Worm (Caenorhabditis elegans): ENCODE data around the gene Y54H5A.2.

Gene Y54H5A.2

DNA sequence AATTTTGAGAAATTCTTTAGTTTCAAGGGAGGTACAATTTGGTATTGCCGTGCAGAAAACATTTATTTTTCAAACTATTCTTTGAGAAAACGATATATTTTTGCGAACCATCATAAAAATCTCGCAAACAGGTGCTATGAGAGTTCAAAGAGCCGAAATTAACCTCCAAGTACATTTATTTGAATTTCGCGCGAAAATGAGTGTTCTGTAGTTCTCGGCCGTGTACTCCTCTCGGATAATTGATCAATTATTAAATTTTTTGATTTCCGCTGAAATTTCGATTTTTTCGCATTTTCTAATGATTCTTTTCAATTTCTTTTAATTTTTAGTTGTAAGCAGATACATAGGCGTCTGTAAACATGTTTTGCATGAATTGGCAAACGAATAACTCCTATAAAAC is 40.8 kb upstream of the Y54H5A.2 start:
- peak; percentile 21 for TF ChIP-seq lim-6 (tag; optimal IDR thresholded peaks at IDR 0.05)
- TF ChIP-seq pha-4 (tag; optimal IDR thresholded peaks at IDR 0.05), result no peak
- TF ChIP-seq C08G9.2 (tag; optimal IDR thresholded peaks at IDR 0.05), result peak; percentile 79
- TF ChIP-seq ceh-18 (tag; optimal IDR thresholded peaks at IDR 0.05), result no peak
- TF ChIP-seq tbx-7 (tag; optimal IDR thresholded peaks at IDR 0.05), result peak; percentile 25
- no peak for TF ChIP-seq ceh-34 (tag; optimal IDR thresholded peaks at IDR 0.05)
- TF ChIP-seq ceh-19 (GFP tag; optimal IDR thresholded peaks at IDR 0.05), result no peak
- peak; percentile 47 for TF ChIP-seq ceh-31 (tag; optimal IDR thresholded peaks at IDR 0.05)
- no peak for TF ChIP-seq unc-86 (tag; optimal IDR thresholded peaks at IDR 0.05)
- no peak for TF ChIP-seq dmd-4 (tag; optimal IDR thresholded peaks at IDR 0.05; ENCODE audit: borderline replicate concordance)
- TF ChIP-seq ahr-1 (tag; optimal IDR thresholded peaks at IDR 0.05), result no peak
- TF ChIP-seq syd-9 (tag; optimal IDR thresholded peaks at IDR 0.05), result no peak
- TF ChIP-seq elt-2 (tag; optimal IDR thresholded peaks at IDR 0.05), result no peak
- no peak for TF ChIP-seq hlh-30 (tag; optimal IDR thresholded peaks at IDR 0.05; ENCODE audit: insufficient read depth)
- no peak for TF ChIP-seq sox-4 (tag; optimal IDR thresholded peaks at IDR 0.05)
- TF ChIP-seq ceh-24 (tag; optimal IDR thresholded peaks at IDR 0.05), result no peak
- no peak for TF ChIP-seq hlh-6 (tag; optimal IDR thresholded peaks at IDR 0.05)
- TF ChIP-seq ceh-9 (tag; optimal IDR thresholded peaks at IDR 0.05), result no peak
- no peak for TF ChIP-seq che-1 (tag; optimal IDR thresholded peaks at IDR 0.05)
- TF ChIP-seq hlh-8 (tag; optimal IDR thresholded peaks at IDR 0.05), result no peak
- TF ChIP-seq ref-2 (tag; optimal IDR thresholded peaks at IDR 0.05), result peak; percentile 50
- no peak for TF ChIP-seq ceh-45 (GFP tag; IDR thresholded peaks at IDR 0.05)
- TF ChIP-seq rnt-1 (tag; optimal IDR thresholded peaks at IDR 0.05), result no peak
- no peak for TF ChIP-seq gmeb-2 (tag; optimal IDR thresholded peaks at IDR 0.05)
- no peak for TF ChIP-seq sox-2 (GFP tag; IDR thresholded peaks at IDR 0.05)
- TF ChIP-seq odd-2 (tag; optimal IDR thresholded peaks at IDR 0.05), result no peak
- peak; percentile 20 for TF ChIP-seq ceh-2 (tag; optimal IDR thresholded peaks at IDR 0.05)
- TF ChIP-seq tbx-2 (tag; optimal IDR thresholded peaks at IDR 0.05), result no peak
- TF ChIP-seq unc-3 (GFP tag; conservative IDR thresholded peaks at IDR 0.05), result no peak
- TF ChIP-seq unc-3 (tag; optimal IDR thresholded peaks at IDR 0.05), result no peak
- peak; percentile 35 for TF ChIP-seq zip-5 (tag; optimal IDR thresholded peaks at IDR 0.05)
- no peak for TF ChIP-seq nfya-1 (tag; optimal IDR thresholded peaks at IDR 0.05)
- no peak for TF ChIP-seq pqm-1 (tag; optimal IDR thresholded peaks at IDR 0.05)
- TF ChIP-seq unc-55 (GFP tag; optimal IDR thresholded peaks at IDR 0.05), result no peak
- TF ChIP-seq pha-2 (tag; optimal IDR thresholded peaks at IDR 0.05), result no peak
- TF ChIP-seq K02D7.2 (tag; optimal IDR thresholded peaks at IDR 0.05), result no peak
- TF ChIP-seq pax-1 (tag; optimal IDR thresholded peaks at IDR 0.05), result no peak
- TF ChIP-seq ceh-22 (tag; optimal IDR thresholded peaks at IDR 0.05), result no peak
- no peak for TF ChIP-seq ceh-48 (tag; optimal IDR thresholded peaks at IDR 0.05)
- TF ChIP-seq K09A11.1 (tag; optimal IDR thresholded peaks at IDR 0.05; ENCODE audit: insufficient read depth), result no peak
- no peak for TF ChIP-seq ceh-14 (tag; optimal IDR thresholded peaks at IDR 0.05)
- TF ChIP-seq ets-4 (tag; optimal IDR thresholded peaks at IDR 0.05), result peak; percentile 91
- no peak for TF ChIP-seq fkh-10 (GFP tag; optimal IDR thresholded peaks at IDR 0.05)
- TF ChIP-seq elt-4 (tag; optimal IDR thresholded peaks at IDR 0.05), result no peak
- no peak for TF ChIP-seq ceh-6 (GFP tag; optimal IDR thresholded peaks at IDR 0.05)
- TF ChIP-seq ceh-30 (tag; optimal IDR thresholded peaks at IDR 0.05), result no peak
- no peak for TF ChIP-seq eyg-1 (tag; optimal IDR thresholded peaks at IDR 0.05)
- no peak for TF ChIP-seq F13H6.1 (tag; optimal IDR thresholded peaks at IDR 0.05)
- TF ChIP-seq pag-3 (tag; optimal IDR thresholded peaks at IDR 0.05; ENCODE audit: borderline replicate concordance), result no peak
- TF ChIP-seq ama-1 (optimal IDR thresholded peaks at IDR 0.05), result no peak

Measured in whole organism, late embryonic.